Fruit fly (Drosophila melanogaster): ENCODE results near the gene CG8852.

- no peak for TF ChIP-seq CG31627 (GFP tag; optimal IDR thresholded peaks at IDR 0.05)
- TF ChIP-seq CG8319 (GFP tag; optimal IDR thresholded peaks at IDR 0.05): no peak
- no peak for TF ChIP-seq cyc (GFP tag; optimal IDR thresholded peaks at IDR 0.05)
- TF ChIP-seq CG11294 (GFP tag; IDR thresholded peaks at IDR 0.05): no peak
- no peak for TF ChIP-seq acj6 (GFP tag; optimal IDR thresholded peaks at IDR 0.05)
- no peak for TF ChIP-seq svp (GFP tag)
- no peak for TF ChIP-seq CG11762 (GFP tag; optimal IDR thresholded peaks at IDR 0.05; ENCODE audit: insufficient read depth)
- no peak for TF ChIP-seq CG16779 (tag; optimal IDR thresholded peaks at IDR 0.05)
Observed at dm6 chr2L:3504851-3505250, 20.1 kb upstream of the CG8852 start.

Measured in whole organism, prepupa.